Worm (Caenorhabditis elegans) whole organism, L4 larva: ENCODE data around the gene sru-45.
A peak's percentile ranks its signal among the peaks of the same experiment; 100 is the strongest.

Experiments
- F37D6.2 ChIP-seq: sonication (generic microtip); optimal IDR thresholded peaks from 2 replicates; lab custom pipeline; 2016; ENCODE audit warnings: mild to moderate bottlenecking, missing genetic modification characterization, missing compliant biosample characterization
- R02D3.7 ChIP-seq: fragments of 150-350 bp; sonication (generic microtip); optimal IDR thresholded peaks from 3 replicates; lab custom pipeline; 2014; ENCODE audit warnings: missing biosample characterization, missing genetic modification characterization
- T26A8.4 ChIP-seq: fragments of 200-800 bp; sonication (Bioruptor generic); IDR thresholded peaks from 2 replicates; pipeline ENCODE4 v1.3.6; 2022; ENCODE audit warnings: missing genetic modification characterization, missing compliant biosample characterization
- Y105C5A.15 ChIP-seq: fragments of 200-800 bp; sonication (Bioruptor generic); IDR thresholded peaks from 2 replicates; pipeline ENCODE4 v1.3.6; 2022; ENCODE audit warnings: missing genetic modification characterization, missing compliant biosample characterization
- Y5F2A.4 ChIP-seq: fragments of 200-800 bp; sonication (Bioruptor generic); optimal IDR thresholded peaks from 2 replicates; lab custom pipeline; 2018; ENCODE audit warnings: mild to moderate bottlenecking, missing genetic modification characterization, missing compliant biosample characterization
- Y75B8A.6 ChIP-seq: fragments of 200-800 bp; sonication (Bioruptor generic); IDR thresholded peaks from 2 replicates; pipeline ENCODE4 v1.3.6; 2022; ENCODE audit warnings: missing genetic modification reagents, missing genetic modification characterization, missing compliant biosample characterization
- ZK337.2 ChIP-seq: fragments of 200-800 bp; sonication (Bioruptor generic); IDR thresholded peaks from 2 replicates; pipeline ENCODE4 v1.3.6; 2022; ENCODE audit warnings: missing genetic modification reagents, missing genetic modification characterization, missing compliant biosample characterization
- ZK546.5 ChIP-seq, 2 experiments: sonication (generic microtip); optimal IDR thresholded peaks; 2 replicates each; lab custom pipeline; 2017; ENCODE audit warnings: missing biosample characterization in 2 of 2, missing genetic modification characterization in 2 of 2
- aly-2 ChIP-seq: sonication (generic microtip); optimal IDR thresholded peaks from 2 replicates; lab custom pipeline; 2018; ENCODE audit warnings: missing biosample characterization, missing genetic modification characterization
- ama-1 ChIP-seq: fragments of 150-350 bp; optimal IDR thresholded peaks from 2 replicates; lab custom pipeline; 2014; ENCODE audit warnings: inconsistent platforms, mixed read lengths
- arid-1 ChIP-seq: fragments of 200-800 bp; sonication (Bioruptor generic); conservative IDR thresholded peaks from 2 replicates; pipeline ENCODE4 v1.3.6; 2022; ENCODE audit warnings: missing genetic modification reagents, missing genetic modification characterization, missing compliant biosample characterization
- attf-4 ChIP-seq: sonication (generic microtip); optimal IDR thresholded peaks from 3 replicates; lab custom pipeline; 2017; ENCODE audit warnings: missing biosample characterization, missing genetic modification characterization
- ceh-32 ChIP-seq: sonication (generic microtip); optimal IDR thresholded peaks from 2 replicates; lab custom pipeline; 2016; ENCODE audit warnings: mild to moderate bottlenecking, missing genetic modification characterization, missing compliant biosample characterization; ENCODE audit not compliant: poor library complexity
- ctbp-1 ChIP-seq: fragments of 200-800 bp; sonication (Bioruptor generic); IDR thresholded peaks from 2 replicates; pipeline ENCODE4 v1.3.6; 2022; ENCODE audit warnings: missing genetic modification reagents, missing genetic modification characterization, missing compliant biosample characterization
- daf-12 ChIP-seq: fragments of 150-350 bp; optimal IDR thresholded peaks from 2 replicates; lab custom pipeline; 2014; ENCODE audit warnings: missing biosample characterization, missing genetic modification reagents, missing genetic modification characterization
- daf-16 ChIP-seq, 3 experiments: sonication (generic microtip); optimal IDR thresholded peaks; 2 replicates each; lab custom pipeline; 2016 to 2017; ENCODE audit warnings: missing genetic modification characterization in 3 of 3, missing genetic modification reagents in 3 of 3, mild to moderate bottlenecking in 2 of 3, missing compliant biosample characterization in 2 of 3, missing biosample characterization in 1 of 3, moderate library complexity in 1 of 3
- daf-19 ChIP-seq: fragments of 200-800 bp; sonication (Bioruptor generic); conservative IDR thresholded peaks from 2 replicates; pipeline ENCODE4 v1.3.6; 2022; ENCODE audit warnings: missing genetic modification characterization, missing compliant biosample characterization
- daf-8 ChIP-seq: fragments of 200-800 bp; sonication (Bioruptor generic); IDR thresholded peaks from 2 replicates; pipeline ENCODE4 v1.3.6; 2022; ENCODE audit warnings: missing genetic modification characterization, missing compliant biosample characterization
- dmd-8 ChIP-seq: fragments of 200-800 bp; sonication (Bioruptor generic); IDR thresholded peaks from 2 replicates; pipeline ENCODE4 v1.3.6; 2022; ENCODE audit warnings: missing genetic modification characterization, missing compliant biosample characterization
- duxl-1 ChIP-seq: sonication (generic microtip); optimal IDR thresholded peaks from 2 replicates; lab custom pipeline; 2016; ENCODE audit warnings: mild to moderate bottlenecking, missing genetic modification characterization, moderate library complexity, missing compliant biosample characterization; ENCODE audit not compliant: poor library complexity
- dve-1 ChIP-seq: sonication (generic microtip); optimal IDR thresholded peaks from 2 replicates; lab custom pipeline; 2017; ENCODE audit warnings: antibody characterized with exemption, mild to moderate bottlenecking, missing genetic modification characterization, missing compliant biosample characterization; ENCODE audit not compliant: insufficient read depth
- fos-1 ChIP-seq: fragments of 150-350 bp; optimal IDR thresholded peaks from 2 replicates; lab custom pipeline; 2014; ENCODE audit warnings: missing biosample characterization, missing genetic modification characterization
- gei-8 ChIP-seq: fragments of 200-800 bp; sonication (Bioruptor generic); optimal IDR thresholded peaks from 2 replicates; lab custom pipeline; 2018; ENCODE audit warnings: mild to moderate bottlenecking, missing genetic modification characterization, missing compliant biosample characterization
- lin-29 ChIP-seq: fragments of 200-800 bp; sonication (Bioruptor generic); IDR thresholded peaks from 2 replicates; pipeline ENCODE4 v1.3.6; 2022; ENCODE audit warnings: missing genetic modification reagents, missing genetic modification characterization, missing compliant biosample characterization
- lin-38 ChIP-seq: fragments of 200-800 bp; sonication (Bioruptor generic); IDR thresholded peaks from 2 replicates; pipeline ENCODE4 v1.3.6; 2022; ENCODE audit warnings: missing genetic modification reagents, missing genetic modification characterization, missing compliant biosample characterization
- lin-39 ChIP-seq: fragments of 150-350 bp; optimal IDR thresholded peaks from 2 replicates; lab custom pipeline; 2014; ENCODE audit warnings: missing biosample characterization, missing genetic modification reagents, missing genetic modification characterization
- lsy-2 ChIP-seq, 2 experiments: fragments of 150-350 bp in 1 of 2; sonication (generic microtip) in 1 of 2; optimal IDR thresholded peaks; 2 replicates each; lab custom pipeline; 2014 to 2017; ENCODE audit warnings: missing biosample characterization in 2 of 2, missing genetic modification characterization in 2 of 2
- mdt-29 ChIP-seq: fragments of 200-800 bp; sonication (Bioruptor generic); IDR thresholded peaks from 2 replicates; pipeline ENCODE4 v1.3.6; 2022; ENCODE audit warnings: missing genetic modification reagents, missing genetic modification characterization, missing compliant biosample characterization
- mep-1 ChIP-seq: fragments of 150-350 bp; sonication (generic microtip); optimal IDR thresholded peaks from 3 replicates; lab custom pipeline; 2014; ENCODE audit warnings: missing biosample characterization, missing genetic modification characterization
- mxl-3 ChIP-seq: fragments of 200-800 bp; sonication (Bioruptor generic); optimal IDR thresholded peaks from 2 replicates; lab custom pipeline; 2018; ENCODE audit warnings: mild to moderate bottlenecking, missing genetic modification characterization, missing compliant biosample characterization
- nhr-102 ChIP-seq: sonication (generic microtip); optimal IDR thresholded peaks from 2 replicates; lab custom pipeline; 2016; ENCODE audit warnings: mild to moderate bottlenecking, missing genetic modification characterization, moderate library complexity, missing compliant biosample characterization
- nhr-11 ChIP-seq: fragments of 150-350 bp; optimal IDR thresholded peaks from 2 replicates; lab custom pipeline; 2014; ENCODE audit warnings: missing biosample characterization, missing genetic modification characterization
- nhr-111 ChIP-seq: fragments of 200-800 bp; sonication (Bioruptor generic); optimal IDR thresholded peaks from 2 replicates; lab custom pipeline; 2018; ENCODE audit warnings: mild to moderate bottlenecking, missing genetic modification characterization, missing compliant biosample characterization
- nhr-28 ChIP-seq: fragments of 150-350 bp; optimal IDR thresholded peaks from 2 replicates; lab custom pipeline; 2014; ENCODE audit warnings: missing biosample characterization, missing genetic modification characterization
- nhr-41 ChIP-seq: fragments of 200-800 bp; sonication (Bioruptor generic); IDR thresholded peaks from 2 replicates; pipeline ENCODE4 v1.3.6; 2022; ENCODE audit warnings: missing genetic modification reagents, missing genetic modification characterization, missing compliant biosample characterization
- nhr-48 ChIP-seq: sonication (generic microtip); optimal IDR thresholded peaks from 2 replicates; lab custom pipeline; 2016; ENCODE audit warnings: mild to moderate bottlenecking, missing genetic modification characterization, missing compliant biosample characterization
- nhr-76 ChIP-seq: fragments of 150-350 bp; optimal IDR thresholded peaks from 2 replicates; lab custom pipeline; 2014; ENCODE audit warnings: missing biosample characterization, missing genetic modification characterization
- php-3 ChIP-seq: fragments of 200-800 bp; sonication (Bioruptor generic); IDR thresholded peaks from 2 replicates; pipeline ENCODE4 v1.3.6; 2022; ENCODE audit warnings: missing genetic modification reagents, missing genetic modification characterization, missing compliant biosample characterization
- pqm-1 ChIP-seq: sonication (generic microtip); optimal IDR thresholded peaks from 2 replicates; lab custom pipeline; 2017; ENCODE audit warnings: missing biosample characterization, missing genetic modification characterization
- rbr-2 ChIP-seq: sonication (generic microtip); optimal IDR thresholded peaks from 2 replicates; lab custom pipeline; 2016; ENCODE audit warnings: missing genotype, missing genetic modification characterization, missing compliant biosample characterization
- sdz-12 ChIP-seq: fragments of 200-800 bp; sonication (Bioruptor generic); optimal IDR thresholded peaks from 2 replicates; lab custom pipeline; 2018; ENCODE audit warnings: mild to moderate bottlenecking, missing genetic modification characterization, missing compliant biosample characterization
- snpc-1.2 ChIP-seq: fragments of 200-800 bp; sonication (Bioruptor generic); IDR thresholded peaks from 2 replicates; pipeline ENCODE4 v1.3.6; 2022; ENCODE audit warnings: missing genetic modification reagents, missing genetic modification characterization, missing compliant biosample characterization
- spr-1 ChIP-seq: sonication (generic microtip); optimal IDR thresholded peaks from 2 replicates; lab custom pipeline; 2016; ENCODE audit warnings: mild to moderate bottlenecking, missing genetic modification characterization, missing compliant biosample characterization
- spr-3 ChIP-seq: fragments of 200-800 bp; sonication (Bioruptor generic); optimal IDR thresholded peaks from 2 replicates; lab custom pipeline; 2018; ENCODE audit warnings: mild to moderate bottlenecking, missing genetic modification characterization, missing compliant biosample characterization
- unc-39 ChIP-seq: sonication (generic microtip); optimal IDR thresholded peaks from 2 replicates; lab custom pipeline; 2017; ENCODE audit warnings: missing biosample characterization, missing genetic modification characterization
- unc-62 ChIP-seq, 3 experiments: fragments of 150-350 bp in 1 of 3; sonication (generic microtip); optimal IDR thresholded peaks in 2 of 3; peaks in 1 of 3; 1 replicate in 1 of 3; 2 replicates in 2 of 3; lab custom pipeline; 2014 to 2017; ENCODE audit warnings: missing biosample characterization in 3 of 3, missing genetic modification characterization in 3 of 3, missing genetic modification reagents in 3 of 3, missing genotype in 1 of 3
- zfp-2 ChIP-seq: sonication (generic microtip); optimal IDR thresholded peaks from 2 replicates; lab custom pipeline; 2016; ENCODE audit warnings: mild to moderate bottlenecking, missing genetic modification characterization, missing compliant biosample characterization
- zip-2 ChIP-seq: fragments of 150-350 bp; optimal IDR thresholded peaks from 2 replicates; lab custom pipeline; 2014; ENCODE audit warnings: missing biosample characterization, missing genetic modification characterization
- ztf-11 ChIP-seq: fragments of 150-350 bp; optimal IDR thresholded peaks from 2 replicates; lab custom pipeline; 2014; ENCODE audit warnings: missing biosample characterization, missing genetic modification characterization

The sru-45 gene

DNA sequence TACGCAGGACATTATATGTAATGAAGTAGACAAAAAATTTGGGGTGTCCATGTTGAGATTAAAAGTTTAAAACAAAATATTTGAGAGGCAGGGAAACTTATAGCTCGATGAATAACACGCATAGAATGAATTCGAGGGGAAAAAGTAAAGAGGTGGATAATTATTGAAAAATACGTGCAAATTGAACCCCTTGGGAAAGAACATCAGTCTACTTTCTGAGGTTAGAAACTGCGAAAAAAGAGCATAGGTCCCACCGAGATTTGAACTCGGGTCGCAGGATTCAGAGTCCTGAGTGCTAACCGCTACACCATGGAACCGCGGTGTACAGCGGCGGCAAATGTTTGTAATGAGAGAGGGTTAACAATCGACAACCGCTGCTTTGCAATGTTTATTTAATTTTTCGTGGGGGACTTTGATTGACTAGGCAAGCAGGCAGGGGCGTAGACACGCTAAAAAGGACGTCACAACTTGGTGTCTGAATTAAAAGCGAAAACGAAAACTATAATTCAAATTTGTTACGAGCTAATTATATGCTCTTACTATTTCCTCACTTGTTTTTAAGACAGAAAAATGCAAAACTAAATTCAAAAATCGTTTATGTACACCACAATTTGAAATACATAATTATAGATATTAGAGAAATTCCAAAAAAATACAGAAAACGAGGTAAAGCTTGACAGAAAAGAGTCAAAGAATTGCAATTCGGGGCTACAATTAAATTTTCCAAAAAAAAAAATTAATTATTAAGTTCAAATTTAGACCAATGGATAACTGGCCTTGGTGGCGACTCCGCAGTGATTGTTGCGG is 26.5 kb downstream of the sru-45 start, which contains the start of gene srh-269:
Gene srh-269 (minus strand): TSS at position 51 of the 807 bp plus-strand sequence.
- TF ChIP-seq pqm-1 (tag; lab: Kevin White, UChicago) (no peak), zip-2 (tag; lab: Kevin White, UChicago) (no peak), spr-3 (GFP tag; lab: Kevin White, UChicago) (peak; percentile 69), nhr-102 (tag; lab: Kevin White, UChicago) (peak; percentile 77), daf-8 (0 out of 2 replicates have a peak, but pooled peaks have one; percentile 37), sdz-12 (peak; percentile 86), dve-1 (tag; lab: Kevin White, UChicago) (peak; percentile 83), T26A8.4 (peak; percentile 93), lsy-2 (tag; optimal IDR thresholded peaks at IDR 0.05; lab: Kevin White, UChicago) (no peak), ceh-32 (no peak), nhr-76 (tag; lab: Kevin White, UChicago) (no peak), php-3 (GFP tag; lab: Robert Waterston, UW) (peak; percentile 80), attf-4 (tag; lab: Kevin White, UChicago) (no peak), ZK546.5 (tag; optimal IDR thresholded peaks at IDR 0.05; lab: Kevin White, UChicago) (no peak), gei-8 (GFP tag; lab: Kevin White, UChicago) (peak; percentile 82), daf-19 (GFP tag; lab: Robert Waterston, UW) (peak; percentile 86; the same call in 1 of the 2 replicates), Y75B8A.6 (GFP tag; lab: Robert Waterston, UW) (peak; percentile 93), nhr-28 (tag; lab: Kevin White, UChicago) (peak; percentile 38), daf-16 (GFP tag; optimal IDR thresholded peaks at IDR 0.05; lab: Kevin White, UChicago) (peak; percentile 54 to 79), daf-16 (tag; optimal IDR thresholded peaks at IDR 0.05; lab: Kevin White, UChicago) (peak; percentile 81), spr-1 (peak; percentile 75), dmd-8 (GFP tag; lab: Robert Waterston, UW) (peak; percentile 92), arid-1 (GFP tag; lab: Robert Waterston, UW) (peak; percentile 92), lin-38 (GFP tag; lab: Robert Waterston, UW) (no peak), fos-1 (tag; lab: Kevin White, UChicago) (no peak), mxl-3 (peak; percentile 59), mdt-29 (GFP tag; lab: Robert Waterston, UW) (peak; percentile 90), snpc-1.2 (GFP tag; lab: Robert Waterston, UW) (peak; percentile 88), mep-1 (tag; lab: Kevin White, UChicago) (peak; percentile 34), aly-2 (tag; lab: Kevin White, UChicago) (no peak), daf-12 (tag; lab: Kevin White, UChicago) (no peak), rbr-2 (tag; lab: Kevin White, UChicago) (peak; percentile 51), nhr-41 (GFP tag; lab: Robert Waterston, UW) (peak; percentile 81), lin-39 (tag; lab: Kevin White, UChicago) (no peak), Y5F2A.4 (GFP tag; lab: Kevin White, UChicago) (peak; percentile 66), unc-62 (GFP tag; optimal IDR thresholded peaks at IDR 0.05 in 1 of 2; lab: Kevin White, UChicago) (no peak), unc-62 (tag; optimal IDR thresholded peaks at IDR 0.05; lab: Kevin White, UChicago) (no peak), nhr-111 (peak; percentile 65), duxl-1 (peak; percentile 84), F37D6.2 (tag; lab: Kevin White, UChicago) (no peak), nhr-48 (tag; lab: Kevin White, UChicago) (peak; percentile 55), ama-1 (lab: Kevin White, UChicago) (no peak), ztf-11 (tag; lab: Kevin White, UChicago) (no peak), Y105C5A.15 (GFP tag; lab: Robert Waterston, UW) (0 out of 2 replicates have a peak, but pooled peaks have one; percentile 75), unc-39 (tag; lab: Kevin White, UChicago) (no peak), ctbp-1 (GFP tag; lab: Robert Waterston, UW) (peak; percentile 80), ZK337.2 (peak; percentile 72; the same call in 1 of the 2 replicates), R02D3.7 (tag; lab: Kevin White, UChicago) (no peak), zfp-2 (tag; lab: Kevin White, UChicago) (no peak), nhr-11 (tag; lab: Kevin White, UChicago) (peak; percentile 69), lin-29 (peak; percentile 57)
